Fruit fly (Drosophila melanogaster) whole organism, embryonic: Measurements from ENCODE around the gene CG9986.

Source experiments
- Adf1 ChIP-seq: fragments of 200-800 bp; sonication (Bioruptor generic); IDR thresholded peaks from 2 replicates; pipeline ENCODE4 v1.3.6; 2022; ENCODE audit warnings: missing biosample characterization, missing genetic modification characterization
- Asciz ChIP-seq: fragments of 200-800 bp; sonication (Bioruptor generic); optimal IDR thresholded peaks from 2 replicates; lab custom pipeline; 2017; ENCODE audit warnings: missing biosample characterization, mild to moderate bottlenecking, missing genetic modification characterization, missing genetic modification reagents
- CG11695 ChIP-seq: fragments of 200-800 bp; sonication (Bioruptor generic); IDR thresholded peaks from 3 replicates; pipeline ENCODE4 v1.3.6; 2022; ENCODE audit warnings: missing biosample characterization, missing genetic modification characterization
- CG18619 ChIP-seq: fragments of 200-800 bp; sonication (Bioruptor generic); optimal IDR thresholded peaks from 3 replicates; lab custom pipeline; 2017; ENCODE audit warnings: missing biosample characterization, mild to moderate bottlenecking, missing genetic modification characterization
- CG5953 ChIP-seq: fragments of 200-800 bp; sonication (Bioruptor generic); IDR thresholded peaks from 2 replicates; pipeline ENCODE4 v1.3.6; 2022; ENCODE audit warnings: missing biosample characterization, missing genetic modification characterization
- Nf-YA ChIP-seq: fragments of 200-800 bp; sonication (Bioruptor generic); IDR thresholded peaks from 2 replicates; pipeline ENCODE4 v1.3.6; 2022; ENCODE audit warnings: missing biosample characterization, missing genetic modification characterization
- Rfx ChIP-seq: fragments of 200-800 bp; sonication (Bioruptor generic); IDR thresholded peaks from 2 replicates; pipeline ENCODE4 v1.3.6; 2022; ENCODE audit warnings: missing biosample characterization, missing genetic modification characterization
- dm ChIP-seq: fragments of 200-800 bp; sonication (Bioruptor generic); optimal IDR thresholded peaks from 3 replicates; lab custom pipeline; 2016; ENCODE audit warnings: missing biosample characterization, missing genetic modification characterization
- psq ChIP-seq: fragments of 200-800 bp; sonication (Bioruptor generic); optimal IDR thresholded peaks from 2 replicates; lab custom pipeline; 2017; ENCODE audit warnings: missing biosample characterization, missing genetic modification characterization
- usp ChIP-seq: fragments of >200 bp; optimal IDR thresholded peaks from 2 replicates; lab custom pipeline; 2017; ENCODE audit warnings: missing biosample characterization, missing genetic modification characterization

DNA sequence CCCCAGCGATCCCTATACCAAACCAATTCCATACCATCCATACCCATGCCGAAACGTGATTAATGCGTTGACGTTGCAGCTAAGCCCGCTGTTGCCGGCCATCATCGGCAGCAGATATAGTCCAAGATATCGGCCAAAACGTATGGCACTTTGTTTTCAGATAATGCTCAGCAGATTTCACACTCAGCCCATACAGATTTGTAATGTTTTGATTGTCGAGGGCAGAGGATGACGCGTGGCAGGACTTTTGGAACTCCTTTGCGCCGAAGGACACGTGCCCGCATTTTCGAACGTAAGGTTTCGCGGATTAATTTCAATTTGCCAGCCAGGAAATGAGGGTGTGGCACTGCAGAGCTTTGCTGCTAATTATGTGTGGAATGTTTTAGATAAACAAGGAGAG is 29.0 kb upstream of the CG9986 start:
- TF ChIP-seq dm = no peak
- no peak for TF ChIP-seq CG11695 (GFP tag; lab: Robert Waterston, UW)
- TF ChIP-seq psq = no peak
- no peak for TF ChIP-seq Rfx (GFP tag; lab: Robert Waterston, UW)
- no peak for TF ChIP-seq CG5953 (GFP tag; lab: Robert Waterston, UW)
- no peak for TF ChIP-seq usp (GFP tag; lab: Kevin White, UChicago)
- TF ChIP-seq CG18619 (GFP tag; lab: Kevin White, UChicago) = no peak
- TF ChIP-seq Asciz (GFP tag; lab: Kevin White, UChicago) = no peak
- TF ChIP-seq Nf-YA = no peak
- no peak for TF ChIP-seq Adf1 (GFP tag; lab: Robert Waterston, UW)
